Fruit fly (Drosophila melanogaster): Measurements from ENCODE around the gene CG11313.

Gene CG11313

DNA sequence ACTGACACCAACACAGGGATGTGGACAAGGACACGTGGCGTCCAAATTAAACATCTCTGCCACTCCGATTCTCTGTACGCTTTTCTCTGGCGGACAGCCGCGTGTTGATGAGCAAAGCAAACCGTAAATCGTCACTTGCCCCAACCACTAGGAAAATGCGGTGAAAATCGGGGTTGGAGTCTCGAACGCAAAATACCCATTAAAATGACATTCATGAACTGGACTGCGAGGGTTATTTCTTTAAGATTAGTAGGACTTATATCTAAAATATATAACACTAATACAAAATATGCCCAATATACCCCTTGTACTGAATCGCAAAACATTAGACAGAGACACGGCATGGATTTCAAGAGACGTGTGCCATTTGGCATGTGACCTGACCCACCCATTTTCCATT, 12.5 kb downstream of the CG11313 start (continued):
- TF ChIP-seq peb (GFP tag; IDR thresholded peaks at IDR 0.05) = no peak
- TF ChIP-seq CG10431 (GFP tag; optimal IDR thresholded peaks at IDR 0.05) = no peak
- TF ChIP-seq CG9797 (GFP tag; optimal IDR thresholded peaks at IDR 0.05) = no peak
- no peak for TF ChIP-seq kay (GFP tag; optimal IDR thresholded peaks at IDR 0.05)
- no peak for TF ChIP-seq Ssrp (tag; optimal IDR thresholded peaks at IDR 0.05)
- TF ChIP-seq Hr51 (GFP tag; optimal IDR thresholded peaks at IDR 0.05) = peak in 1 of 2 experiments; percentile 42
- no peak for TF ChIP-seq CG31224 (GFP tag; IDR thresholded peaks at IDR 0.05)
- TF ChIP-seq her (GFP tag; optimal IDR thresholded peaks at IDR 0.05) = no peak
- TF ChIP-seq CG3995 (GFP tag; optimal IDR thresholded peaks at IDR 0.05) = no peak
- TF ChIP-seq vnd (GFP tag; IDR thresholded peaks at IDR 0.05; ENCODE audit: partially characterized antibody) = no peak
- TF ChIP-seq CG18764 (GFP tag; optimal IDR thresholded peaks at IDR 0.05) = no peak
- TF ChIP-seq lab (GFP tag; optimal IDR thresholded peaks at IDR 0.05) = peak; percentile 51
- TF ChIP-seq Dip3 (GFP tag; optimal IDR thresholded peaks at IDR 0.05) = no peak
- no peak for TF ChIP-seq Antp (GFP tag; optimal IDR thresholded peaks at IDR 0.05)
- no peak for TF ChIP-seq nau (GFP tag; optimal IDR thresholded peaks at IDR 0.05)
- no peak for TF ChIP-seq CG3163 (GFP tag; optimal IDR thresholded peaks at IDR 0.05)
- no peak for TF ChIP-seq btn (GFP tag; optimal IDR thresholded peaks at IDR 0.05)
- no peak for TF ChIP-seq Fer1 (GFP tag; optimal IDR thresholded peaks at IDR 0.05)
- TF ChIP-seq CG14050 (GFP tag; IDR thresholded peaks at IDR 0.05) = 0 out of 3 replicates have a peak, but pooled peaks have one; percentile 20
- no peak for TF ChIP-seq Hsf (GFP tag; optimal IDR thresholded peaks at IDR 0.05)
- no peak for TF ChIP-seq fru (optimal IDR thresholded peaks at IDR 0.05)
- TF ChIP-seq mam (GFP tag; optimal IDR thresholded peaks at IDR 0.05) = no peak
- TF ChIP-seq MTF-1 (GFP tag; optimal IDR thresholded peaks at IDR 0.05; ENCODE audit: borderline replicate concordance) = no peak
- TF ChIP-seq gsb (GFP tag; IDR thresholded peaks at IDR 0.05) = no peak
- TF ChIP-seq wek (GFP tag; optimal IDR thresholded peaks at IDR 0.05) = no peak
- TF ChIP-seq Neu2 (GFP tag; optimal IDR thresholded peaks at IDR 0.05; ENCODE audit: borderline replicate concordance) = no peak
- peak; percentile 71 for TF ChIP-seq row (GFP tag; IDR thresholded peaks at IDR 0.05)
- TF ChIP-seq Dll (GFP tag; IDR thresholded peaks at IDR 0.05; ENCODE audit: partially characterized antibody) = no peak
- no peak for TF ChIP-seq B-H2 (GFP tag; optimal IDR thresholded peaks at IDR 0.05)
- TF ChIP-seq Hr39 (optimal IDR thresholded peaks at IDR 0.05) = no peak
- no peak for TF ChIP-seq crc (GFP tag; optimal IDR thresholded peaks at IDR 0.05)
- no peak for TF ChIP-seq CG12744 (GFP tag; optimal IDR thresholded peaks at IDR 0.05)
- no peak for TF ChIP-seq knrl (GFP tag; IDR thresholded peaks at IDR 0.05; ENCODE audit: partially characterized antibody)
- no peak for TF ChIP-seq unc-4 (GFP tag; IDR thresholded peaks at IDR 0.05; ENCODE audit: partially characterized antibody)
- no peak for TF ChIP-seq CG12659 (GFP tag; optimal IDR thresholded peaks at IDR 0.05)
- TF ChIP-seq CG4360 (GFP tag; IDR thresholded peaks at IDR 0.05) = no peak
- peak; percentile 32 for TF ChIP-seq nerfin-1 (tag; optimal IDR thresholded peaks at IDR 0.05)
- no peak for TF ChIP-seq ttk (GFP tag; IDR thresholded peaks at IDR 0.05)
- TF ChIP-seq tio (GFP tag; optimal IDR thresholded peaks at IDR 0.05) = no peak
- no peak for TF ChIP-seq CG16815 (GFP tag; optimal IDR thresholded peaks at IDR 0.05)
- TF ChIP-seq tin (GFP tag; optimal IDR thresholded peaks at IDR 0.05) = no peak
- TF ChIP-seq MESR4 (GFP tag; optimal IDR thresholded peaks at IDR 0.05) = no peak
- no peak for TF ChIP-seq Nf-YA (GFP tag; IDR thresholded peaks at IDR 0.05)
- no peak for TF ChIP-seq CG10543 (GFP tag; optimal IDR thresholded peaks at IDR 0.05)
- no peak for TF ChIP-seq CG43689 (GFP tag; IDR thresholded peaks at IDR 0.05)
- no peak for TF ChIP-seq CG14014 (GFP tag; IDR thresholded peaks at IDR 0.05)
- no peak for TF ChIP-seq Nf-YB (GFP tag; optimal IDR thresholded peaks at IDR 0.05)
- TF ChIP-seq amos (GFP tag; IDR thresholded peaks at IDR 0.05; ENCODE audit: partially characterized antibody) = no peak
- TF ChIP-seq chm (GFP tag; IDR thresholded peaks at IDR 0.05) = no peak
- TF ChIP-seq CG6254 (GFP tag; optimal IDR thresholded peaks at IDR 0.05) = no peak
- TF ChIP-seq ap (GFP tag; IDR thresholded peaks at IDR 0.05) = 0 out of 2 replicates have a peak, but pooled peaks have one; percentile 43
- no peak for TF ChIP-seq CG2129 (GFP tag; IDR thresholded peaks at IDR 0.05; ENCODE audit: partially characterized antibody)

All from whole organism, embryonic.